Fruit fly (Drosophila melanogaster) whole organism, wandering third instar larva: ENCODE results near the gene CG7332.
A peak's percentile ranks its signal among the peaks of the same experiment; 100 is the strongest.

ENCODE experiments used
- Abd-B ChIP-seq: fragments of >200 bp; optimal IDR thresholded peaks from 2 replicates; lab custom pipeline; 2017; ENCODE audit warnings: missing biosample characterization, missing genetic modification characterization
- CG32264 ChIP-seq: fragments of 200-800 bp; sonication (Bioruptor generic); optimal IDR thresholded peaks from 2 replicates; lab custom pipeline; 2016; ENCODE audit warnings: missing biosample characterization, missing genetic modification characterization
- CG9705 ChIP-seq: fragments of 200-800 bp; sonication (Bioruptor generic); optimal IDR thresholded peaks from 2 replicates; lab custom pipeline; 2018; ENCODE audit warnings: missing biosample characterization, mild to moderate bottlenecking, missing genetic modification characterization
- CrebA ChIP-seq: fragments of 200-800 bp; sonication (Bioruptor generic); optimal IDR thresholded peaks from 2 replicates; lab custom pipeline; 2016; ENCODE audit warnings: missing biosample characterization, mild to moderate bottlenecking, missing genetic modification characterization, borderline replicate concordance
- Dfd ChIP-seq: fragments of >200 bp; optimal IDR thresholded peaks from 2 replicates; lab custom pipeline; 2017; ENCODE audit warnings: missing biosample characterization, missing genetic modification characterization
- Dif ChIP-seq: fragments of 200-275, 200-300 bp; sonication (Bioruptor generic); optimal IDR thresholded peaks from 2 replicates; lab custom pipeline; 2018; ENCODE audit warnings: missing biosample characterization, missing genetic modification characterization; ENCODE audit not compliant: partially characterized antibody
- HLH106 ChIP-seq: fragments of 200-800 bp; optimal IDR thresholded peaks from 3 replicates; lab custom pipeline; 2019; ENCODE audit warnings: missing biosample characterization, mild to moderate bottlenecking, missing genetic modification characterization, moderate library complexity
- Hr83 ChIP-seq: fragments of 200-300 bp; sonication (Bioruptor generic); optimal IDR thresholded peaks from 2 replicates; lab custom pipeline; 2016; ENCODE audit warnings: missing biosample characterization, mild to moderate bottlenecking, missing genetic modification characterization, moderate library complexity; ENCODE audit not compliant: poor library complexity, severe bottlenecking
- Mio ChIP-seq: sonication (Bioruptor generic); optimal IDR thresholded peaks from 2 replicates; lab custom pipeline; 2016; ENCODE audit warnings: missing biosample characterization, missing genetic modification characterization
- Myc ChIP-seq: fragments of >200 bp; optimal IDR thresholded peaks from 2 replicates; lab custom pipeline; 2017
- N ChIP-seq: fragments of >200 bp; optimal IDR thresholded peaks from 2 replicates; lab custom pipeline; 2018; ENCODE audit warnings: missing biosample characterization, missing external identifiers, missing genetic modification characterization
- OdsH ChIP-seq: fragments of 200-800 bp; sonication (Bioruptor generic); optimal IDR thresholded peaks from 2 replicates; lab custom pipeline; 2016; ENCODE audit warnings: missing biosample characterization, mild to moderate bottlenecking, missing genetic modification characterization
- Rel ChIP-seq, 2 experiments: fragments of 200-800 bp; sonication (Bioruptor generic) in 1 of 2; optimal IDR thresholded peaks; 2 replicates in 1 of 2; 3 replicates in 1 of 2; lab custom pipeline; 2016 to 2019; ENCODE audit warnings: mild to moderate bottlenecking in 2 of 2, missing biosample characterization in 2 of 2, missing genetic modification characterization in 2 of 2, moderate library complexity in 1 of 2
- Sp1 ChIP-seq: fragments of 200-800 bp; sonication (Bioruptor generic); optimal IDR thresholded peaks from 3 replicates; lab custom pipeline; 2019; ENCODE audit warnings: missing biosample characterization, mild to moderate bottlenecking, missing genetic modification characterization, moderate library complexity
- Vsx2 ChIP-seq: fragments of 200-300, 225-300 bp; sonication (Bioruptor generic); optimal IDR thresholded peaks from 2 replicates; lab custom pipeline; 2018; ENCODE audit warnings: missing biosample characterization, missing genetic modification characterization; ENCODE audit not compliant: partially characterized antibody
- br ChIP-seq: fragments of 200-800 bp; sonication (Bioruptor generic); optimal IDR thresholded peaks from 2 replicates; lab custom pipeline; 2016; ENCODE audit warnings: missing biosample characterization, missing genetic modification characterization
- brk ChIP-seq: fragments of 200-800 bp; sonication (Bioruptor generic); optimal IDR thresholded peaks from 2 replicates; lab custom pipeline; 2016; ENCODE audit warnings: missing biosample characterization, mild to moderate bottlenecking, missing genetic modification characterization
- dsf ChIP-seq: sonication (Bioruptor generic); optimal IDR thresholded peaks from 2 replicates; lab custom pipeline; 2016; ENCODE audit warnings: missing biosample characterization, missing genetic modification characterization, borderline replicate concordance
- ey ChIP-seq: fragments of 200-800 bp; sonication (Bioruptor generic); optimal IDR thresholded peaks from 2 replicates; lab custom pipeline; 2016; ENCODE audit warnings: missing biosample characterization, missing genetic modification characterization
- foxo ChIP-seq, 2 experiments: fragments of 200-800 bp; sonication (Bioruptor generic); optimal IDR thresholded peaks; 2 replicates in 1 of 2; 3 replicates in 1 of 2; lab custom pipeline; 2016 to 2017; ENCODE audit warnings: missing biosample characterization in 2 of 2, missing genetic modification characterization in 2 of 2
- fru ChIP-seq: fragments of 200-800 bp; sonication (Bioruptor generic); optimal IDR thresholded peaks from 3 replicates; lab custom pipeline; 2016; ENCODE audit warnings: missing biosample characterization, mild to moderate bottlenecking, missing genetic modification characterization
- h ChIP-seq: fragments of 200-800 bp; sonication (Bioruptor generic); optimal IDR thresholded peaks from 3 replicates; lab custom pipeline; 2016; ENCODE audit warnings: missing biosample characterization, mild to moderate bottlenecking, missing genetic modification characterization
- jim ChIP-seq: fragments of 175-275, 200-325 bp; sonication (Bioruptor generic); optimal IDR thresholded peaks from 2 replicates; lab custom pipeline; 2016; ENCODE audit warnings: missing biosample characterization, mild to moderate bottlenecking, missing genetic modification characterization
- lola ChIP-seq: fragments of >200 bp; optimal IDR thresholded peaks from 2 replicates; lab custom pipeline; 2017; ENCODE audit warnings: missing biosample characterization, missing genetic modification characterization
- pan ChIP-seq: fragments of >200 bp; optimal IDR thresholded peaks from 2 replicates; lab custom pipeline; 2017
- psq ChIP-seq: fragments of 200-800 bp; sonication (Bioruptor generic); optimal IDR thresholded peaks from 3 replicates; lab custom pipeline; 2017; ENCODE audit warnings: missing biosample characterization, mild to moderate bottlenecking, missing genetic modification characterization, moderate library complexity
- rgr ChIP-seq: fragments of 200-800 bp; sonication (Bioruptor generic); optimal IDR thresholded peaks from 3 replicates; lab custom pipeline; 2016; ENCODE audit warnings: missing biosample characterization, mild to moderate bottlenecking, missing genetic modification characterization
- sage ChIP-seq: fragments of 200-800 bp; sonication (Bioruptor generic); optimal IDR thresholded peaks from 2 replicates; lab custom pipeline; 2016; ENCODE audit warnings: missing biosample characterization, mild to moderate bottlenecking, missing genetic modification characterization
- sv ChIP-seq: fragments of 200-800 bp; sonication (Bioruptor generic); optimal IDR thresholded peaks from 3 replicates; lab custom pipeline; 2016; ENCODE audit warnings: missing biosample characterization, missing genetic modification characterization
- tai ChIP-seq: sonication (Bioruptor generic); optimal IDR thresholded peaks from 2 replicates; lab custom pipeline; 2016; ENCODE audit warnings: missing biosample characterization, missing genetic modification characterization
- woc ChIP-seq: sonication (Bioruptor generic); optimal IDR thresholded peaks from 2 replicates; lab custom pipeline; 2016; ENCODE audit warnings: missing biosample characterization, mild to moderate bottlenecking, missing genetic modification characterization

Gene CG7332

dm6 chrX:18893433-18893832, 9.1 kb downstream of the CG7332 start, which contains the start of gene Flacc:
TSS of gene Flacc (minus strand) at chrX:18893636.
- TF ChIP-seq Dfd (GFP tag; lab: Kevin White, UChicago) (no peak), psq (GFP tag; lab: Kevin White, UChicago) (peak; percentile 65)

- TF ChIP-seq N (no peak), psq (GFP tag; lab: Kevin White, UChicago) (no peak), jim (GFP tag; lab: Kevin White, UChicago) (no peak), Sp1 (GFP tag; lab: Kevin White, UChicago) (no peak), tai (GFP tag; lab: Kevin White, UChicago) (no peak), Myc (no peak), br (GFP tag; lab: Kevin White, UChicago) (no peak), rgr (GFP tag; lab: Kevin White, UChicago) (no peak), Mio (GFP tag; lab: Kevin White, UChicago) (no peak), CG9705 (GFP tag; lab: Kevin White, UChicago) (no peak), lola (GFP tag; lab: Kevin White, UChicago) (no peak)
Observed at dm6 chrX:18894146-18894545, 9.8 kb downstream of the CG7332 start, which contains the start of gene SdhBL. TSS of gene SdhBL (plus strand) at chrX:18894446.

dm6 chrX:18897294-18897693, 13.0 kb downstream of the CG7332 start:
- no peak for TF ChIP-seq psq (GFP tag; lab: Kevin White, UChicago)
- TF ChIP-seq jim (GFP tag; lab: Kevin White, UChicago) = no peak
- TF ChIP-seq ey (GFP tag; lab: Kevin White, UChicago) = no peak
- no peak for TF ChIP-seq h (GFP tag; lab: Kevin White, UChicago)
- no peak for TF ChIP-seq CG9705 (GFP tag; lab: Kevin White, UChicago)
- TF ChIP-seq dsf (GFP tag; lab: Kevin White, UChicago) = no peak
- TF ChIP-seq CG32264 (GFP tag; lab: Kevin White, UChicago) = no peak
- TF ChIP-seq CrebA (GFP tag; lab: Kevin White, UChicago) = no peak

dm6 chrX:18897906-18898305, 13.6 kb downstream of the CG7332 start:
- no peak for TF ChIP-seq Rel (GFP tag; optimal IDR thresholded peaks at IDR 0.05; lab: Kevin White, UChicago)
- no peak for TF ChIP-seq Rel (tag; optimal IDR thresholded peaks at IDR 0.05; lab: Kevin White, UChicago)
- TF ChIP-seq Abd-B (GFP tag; lab: Kevin White, UChicago) = no peak
- no peak for TF ChIP-seq sv (GFP tag; lab: Kevin White, UChicago)
- TF ChIP-seq br (GFP tag; lab: Kevin White, UChicago) = no peak
- no peak for TF ChIP-seq fru (GFP tag; lab: Kevin White, UChicago)
- no peak for TF ChIP-seq h (GFP tag; lab: Kevin White, UChicago)
- TF ChIP-seq pan (lab: Kevin White, UChicago) = no peak
- TF ChIP-seq OdsH = no peak
- no peak for TF ChIP-seq tai (GFP tag; lab: Kevin White, UChicago)
- no peak for TF ChIP-seq Vsx2 (GFP tag; lab: Kevin White, UChicago)
- TF ChIP-seq Mio (GFP tag; lab: Kevin White, UChicago) = no peak
- TF ChIP-seq dsf (GFP tag; lab: Kevin White, UChicago) = no peak
- no peak for TF ChIP-seq HLH106 (tag; lab: Kevin White, UChicago)
- TF ChIP-seq, all 38 proteins: peak for 0

dm6 chrX:18899835-18900460, 15.6 kb downstream of the CG7332 start, which contains the start of gene CG7378:
TSS of gene CG7378 (plus strand) at chrX:18900410.
- TF ChIP-seq sv (GFP tag; lab: Kevin White, UChicago) (peak; percentile 39), rgr (GFP tag; lab: Kevin White, UChicago) (no peak), lola (GFP tag; lab: Kevin White, UChicago) (no peak), Rel (GFP tag; optimal IDR thresholded peaks at IDR 0.05; lab: Kevin White, UChicago) (no peak), Rel (tag; optimal IDR thresholded peaks at IDR 0.05; lab: Kevin White, UChicago) (no peak)

- TF ChIP-seq woc (GFP tag; lab: Kevin White, UChicago) (no peak), foxo (GFP tag; optimal IDR thresholded peaks at IDR 0.05; lab: Kevin White, UChicago) (no peak), Hr83 (no peak), Myc (no peak), CG9705 (GFP tag; lab: Kevin White, UChicago) (no peak), sv (GFP tag; lab: Kevin White, UChicago) (no peak), jim (GFP tag; lab: Kevin White, UChicago) (no peak), Abd-B (GFP tag; lab: Kevin White, UChicago) (no peak), brk (GFP tag; lab: Kevin White, UChicago) (no peak), tai (GFP tag; lab: Kevin White, UChicago) (no peak), OdsH (no peak), dsf (GFP tag; lab: Kevin White, UChicago) (no peak), pan (lab: Kevin White, UChicago) (no peak), Dfd (GFP tag; lab: Kevin White, UChicago) (no peak), Rel (GFP tag; optimal IDR thresholded peaks at IDR 0.05; lab: Kevin White, UChicago) (no peak), Rel (tag; optimal IDR thresholded peaks at IDR 0.05; lab: Kevin White, UChicago) (no peak), lola (GFP tag; lab: Kevin White, UChicago) (no peak), br (GFP tag; lab: Kevin White, UChicago) (no peak), Dif (GFP tag; lab: Kevin White, UChicago) (no peak), sage (GFP tag; lab: Kevin White, UChicago) (no peak), h (GFP tag; lab: Kevin White, UChicago) (no peak)
Observed at dm6 chrX:18900958-18901357, 16.6 kb downstream of the CG7332 start.
